Worm (Caenorhabditis elegans) whole organism, early embryonic: ENCODE data around the gene dpy-9.

Experiments used
- F13C5.2 ChIP-seq: sonication (generic microtip); optimal IDR thresholded peaks from 2 replicates; lab custom pipeline; 2017; ENCODE audit warnings: mild to moderate bottlenecking, missing genetic modification characterization, inconsistent platforms, missing compliant biosample characterization
- ama-1 ChIP-seq: fragments of 150-350 bp; optimal IDR thresholded peaks from 2 replicates; lab custom pipeline; 2014
- ceh-36 ChIP-seq: sonication (generic microtip); optimal IDR thresholded peaks from 2 replicates; lab custom pipeline; 2016; ENCODE audit warnings: missing genetic modification characterization, inconsistent platforms, missing compliant biosample characterization
- ets-7 ChIP-seq: sonication (generic microtip); optimal IDR thresholded peaks from 2 replicates; lab custom pipeline; 2016; ENCODE audit warnings: missing genotype, missing genetic modification characterization, missing compliant biosample characterization
- flt-1 ChIP-seq: fragments of 200-800 bp; sonication (Bioruptor generic); IDR thresholded peaks from 2 replicates; pipeline ENCODE4 v1.3.6; 2022; ENCODE audit warnings: missing genetic modification characterization, missing compliant biosample characterization
- sea-1 ChIP-seq: fragments of 200-800 bp; sonication (Bioruptor generic); conservative IDR thresholded peaks from 2 replicates; pipeline ENCODE4 v1.3.6; 2022; ENCODE audit warnings: missing genetic modification characterization, missing compliant biosample characterization
- tbx-11 ChIP-seq: fragments of 200-800 bp; sonication (Bioruptor generic); IDR thresholded peaks from 2 replicates; pipeline ENCODE4 v1.3.6; 2022; ENCODE audit warnings: missing genetic modification characterization, missing compliant biosample characterization
- tbx-37 ChIP-seq: fragments of 200-800 bp; sonication (Bioruptor generic); conservative IDR thresholded peaks from 2 replicates; pipeline ENCODE4 v1.3.6; 2022; ENCODE audit warnings: missing genetic modification reagents, missing genetic modification characterization, missing compliant biosample characterization

DNA sequence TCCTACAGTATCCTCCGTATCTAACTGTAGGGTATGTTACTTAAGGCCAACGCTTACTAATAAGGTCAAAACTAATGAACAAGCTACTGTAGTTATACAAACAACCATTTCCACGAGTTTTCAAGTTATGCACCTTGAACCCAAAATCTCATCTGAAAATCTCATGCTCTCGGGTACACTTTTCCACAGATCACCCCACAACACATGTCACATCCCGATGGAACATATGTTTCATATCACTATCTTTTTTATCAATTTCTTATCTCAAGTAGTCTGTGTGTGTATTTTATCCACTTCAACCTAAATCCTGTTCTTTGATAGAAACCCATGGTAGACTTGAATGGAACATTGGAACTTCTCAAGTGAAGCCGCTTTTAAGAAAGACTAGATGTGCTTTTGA lies 41.3 kb upstream of the dpy-9 start:
- TF ChIP-seq ceh-36 (tag; lab: Kevin White, UChicago) (no peak), ets-7 (tag; lab: Kevin White, UChicago) (no peak), sea-1 (GFP tag; lab: Robert Waterston, UW) (no peak), tbx-37 (no peak), tbx-11 (GFP tag; lab: Robert Waterston, UW) (no peak), flt-1 (GFP tag; lab: Robert Waterston, UW) (no peak), ama-1 (lab: Kevin White, UChicago) (no peak), F13C5.2 (no peak)
